Fruit fly (Drosophila melanogaster): ENCODE data around the gene CG4666.

Gene CG4666

DNA sequence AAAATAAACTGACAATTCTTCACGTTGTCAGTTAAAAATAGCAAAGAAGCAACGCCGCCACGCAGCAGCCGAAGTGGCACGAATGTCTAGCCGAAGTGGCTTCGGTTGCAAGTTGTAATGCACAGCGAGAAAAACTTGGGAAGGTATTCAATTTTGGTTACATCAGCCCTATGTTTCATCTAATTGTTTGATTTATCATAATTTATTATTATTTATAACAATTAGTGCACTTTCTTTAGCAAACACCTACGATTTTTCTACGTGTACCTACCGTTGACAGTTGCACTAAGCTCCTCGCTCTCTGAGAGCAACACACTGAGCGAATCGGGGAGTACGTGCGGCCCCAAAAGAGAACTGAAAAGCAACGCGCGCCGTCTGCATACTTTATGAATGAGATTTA, 2.7 kb downstream of the CG4666 start, which contains the start of gene Tsp5D (continued):
- no peak for TF ChIP-seq CHES-1-like (GFP tag; optimal IDR thresholded peaks at IDR 0.05)
- TF ChIP-seq Jarid2 (GFP tag; optimal IDR thresholded peaks at IDR 0.05): peak; percentile 74
- peak; percentile 68 for TF ChIP-seq tio (GFP tag; optimal IDR thresholded peaks at IDR 0.05)
- peak; percentile 95 for TF ChIP-seq stc (GFP tag; IDR thresholded peaks at IDR 0.05)
- TF ChIP-seq CG7271 (tag; optimal IDR thresholded peaks at IDR 0.05): peak; percentile 1
- peak; percentile 90 for TF ChIP-seq CG12071 (GFP tag; optimal IDR thresholded peaks at IDR 0.05)
- no peak for TF ChIP-seq CG16813 (GFP tag; IDR thresholded peaks at IDR 0.05; ENCODE audit: partially characterized antibody)
- no peak for TF ChIP-seq ham (GFP tag; IDR thresholded peaks at IDR 0.05)
- peak; percentile 95 for TF ChIP-seq CG13424 (tag; optimal IDR thresholded peaks at IDR 0.05)
- TF ChIP-seq klu (GFP tag; IDR thresholded peaks at IDR 0.05): peak; percentile 80
- no peak for TF ChIP-seq CG6791 (GFP tag; IDR thresholded peaks at IDR 0.05; ENCODE audit: partially characterized antibody)
- TF ChIP-seq CG11093 (GFP tag; IDR thresholded peaks at IDR 0.05): peak; percentile 93
- peak; percentile 73 for TF ChIP-seq CG12299 (tag; optimal IDR thresholded peaks at IDR 0.05)
- TF ChIP-seq eyg (GFP tag; optimal IDR thresholded peaks at IDR 0.05): no peak
- peak; percentile 88 for TF ChIP-seq D19A (tag; optimal IDR thresholded peaks at IDR 0.05)
- TF ChIP-seq slp2 (GFP tag; optimal IDR thresholded peaks at IDR 0.05): no peak
- peak; percentile 78 for TF ChIP-seq CG8359 (GFP tag; optimal IDR thresholded peaks at IDR 0.05; ENCODE audit: borderline replicate concordance)
- TF ChIP-seq amos (GFP tag; IDR thresholded peaks at IDR 0.05; ENCODE audit: partially characterized antibody): no peak
- peak; percentile 95 for TF ChIP-seq CG17328 (GFP tag; IDR thresholded peaks at IDR 0.05)
- TF ChIP-seq NC2β (GFP tag; optimal IDR thresholded peaks at IDR 0.05): no peak
- TF ChIP-seq Xbp1 (GFP tag; optimal IDR thresholded peaks at IDR 0.05): peak; percentile 90
- peak; percentile 90 for TF ChIP-seq aop (GFP tag; IDR thresholded peaks at IDR 0.05)
- no peak for TF ChIP-seq pho (GFP tag; optimal IDR thresholded peaks at IDR 0.05)
- peak; percentile 84 for TF ChIP-seq CG30431 (GFP tag; optimal IDR thresholded peaks at IDR 0.05)
- peak; percentile 66 for TF ChIP-seq Abd-B (GFP tag; optimal IDR thresholded peaks at IDR 0.05)
- TF ChIP-seq CG6654 (GFP tag; optimal IDR thresholded peaks at IDR 0.05): peak; percentile 82
- TF ChIP-seq CG14014 (GFP tag; IDR thresholded peaks at IDR 0.05): peak; percentile 91
- peak; percentile 90 for TF ChIP-seq slbo (GFP tag; IDR thresholded peaks at IDR 0.05)
- TF ChIP-seq tgo (GFP tag; IDR thresholded peaks at IDR 0.05): peak; percentile 95
- TF ChIP-seq vnd (GFP tag; IDR thresholded peaks at IDR 0.05; ENCODE audit: partially characterized antibody): no peak
- peak; percentile 88 for TF ChIP-seq CG13296 (GFP tag; optimal IDR thresholded peaks at IDR 0.05)
- peak; percentile 24 for TF ChIP-seq CG12236 (GFP tag; optimal IDR thresholded peaks at IDR 0.05)
- peak; percentile 63 for TF ChIP-seq CG4328 (GFP tag; optimal IDR thresholded peaks at IDR 0.05)
- peak; percentile 92 for TF ChIP-seq CG10654 (GFP tag; optimal IDR thresholded peaks at IDR 0.05)
- peak; percentile 93 for TF ChIP-seq CG12391 (tag; optimal IDR thresholded peaks at IDR 0.05)
- TF ChIP-seq ac (GFP tag; optimal IDR thresholded peaks at IDR 0.05): peak; percentile 42
- peak; percentile 98 for TF ChIP-seq vvl (GFP tag; IDR thresholded peaks at IDR 0.05)
- TF ChIP-seq crol (GFP tag; IDR thresholded peaks at IDR 0.05): peak; percentile 54; the same call in 1 of the 2 replicates
- peak; percentile 66 for TF ChIP-seq CG6854 (GFP tag; optimal IDR thresholded peaks at IDR 0.05)
- TF ChIP-seq tup (GFP tag; optimal IDR thresholded peaks at IDR 0.05): peak; percentile 57
- no peak for TF ChIP-seq CG14860 (GFP tag; IDR thresholded peaks at IDR 0.05; ENCODE audit: partially characterized antibody)
- peak; percentile 58 for TF ChIP-seq CTCF (GFP tag; optimal IDR thresholded peaks at IDR 0.05)
- no peak for TF ChIP-seq CG7745 (tag; optimal IDR thresholded peaks at IDR 0.05)
- TF ChIP-seq gcm (GFP tag; optimal IDR thresholded peaks at IDR 0.05): peak; percentile 84
- peak; percentile 89 for TF ChIP-seq CG10959 (GFP tag; IDR thresholded peaks at IDR 0.05)
- TF ChIP-seq CG6765 (GFP tag; optimal IDR thresholded peaks at IDR 0.05): peak; percentile 63
- TF ChIP-seq CG2199 (GFP tag; IDR thresholded peaks at IDR 0.05): peak; percentile 96
- peak; percentile 30 for TF ChIP-seq Dad (GFP tag; optimal IDR thresholded peaks at IDR 0.05)
- TF ChIP-seq nom (GFP tag; optimal IDR thresholded peaks at IDR 0.05): peak; percentile 95
- no peak for TF ChIP-seq CG2129 (GFP tag; IDR thresholded peaks at IDR 0.05; ENCODE audit: partially characterized antibody)
- no peak for TF ChIP-seq Neu2 (GFP tag; optimal IDR thresholded peaks at IDR 0.05; ENCODE audit: borderline replicate concordance)
